Worm (Caenorhabditis elegans) whole organism, L1 larva: ENCODE data around the gene coh-3.

Experiments used
- C04F5.9 ChIP-seq: sonication (generic microtip); optimal IDR thresholded peaks from 2 replicates; lab custom pipeline; 2016; ENCODE audit warnings: missing genetic modification characterization, missing compliant biosample characterization
- C34B4.2 ChIP-seq: sonication (generic microtip); optimal IDR thresholded peaks from 2 replicates; lab custom pipeline; 2017; ENCODE audit warnings: mild to moderate bottlenecking, missing genetic modification characterization, missing compliant biosample characterization
- aha-1 ChIP-seq: fragments of 150-350 bp; optimal IDR thresholded peaks from 2 replicates; lab custom pipeline; 2014; ENCODE audit warnings: missing biosample characterization, missing genetic modification characterization
- blmp-1 ChIP-seq: fragments of 150-350 bp; optimal IDR thresholded peaks from 2 replicates; lab custom pipeline; 2014; ENCODE audit warnings: missing biosample characterization, missing genetic modification characterization
- ceh-8 ChIP-seq: fragments of 200-800 bp; sonication (Bioruptor generic); optimal IDR thresholded peaks from 2 replicates; lab custom pipeline; 2018; ENCODE audit warnings: mild to moderate bottlenecking, missing genetic modification characterization, moderate library complexity, missing compliant biosample characterization
- ceh-88 ChIP-seq: fragments of 200-800 bp; sonication (Bioruptor generic); IDR thresholded peaks from 2 replicates; pipeline ENCODE4 v1.3.6; 2022; ENCODE audit warnings: missing genetic modification characterization, missing compliant biosample characterization
- ceh-90 ChIP-seq: sonication (generic microtip); optimal IDR thresholded peaks from 2 replicates; lab custom pipeline; 2016; ENCODE audit warnings: missing genetic modification characterization, missing compliant biosample characterization
- dpl-1 ChIP-seq, 3 experiments: fragments of 150-350 bp in 2 of 3; sonication (generic microtip) in 1 of 3; optimal IDR thresholded peaks; 2 replicates each; lab custom pipeline; 2014 to 2017; ENCODE audit warnings: missing biosample characterization in 3 of 3, missing genetic modification characterization in 3 of 3, missing genetic modification reagents in 3 of 3
- efl-1 ChIP-seq, 4 experiments: fragments of 150-350 bp; optimal IDR thresholded peaks in 3 of 4; peaks in 1 of 4; 1 replicate in 1 of 4; 2 replicates in 3 of 4; lab custom pipeline; 2014; ENCODE audit warnings: missing biosample characterization in 2 of 4, missing genetic modification characterization in 2 of 4, missing genetic modification reagents in 2 of 4
- egl-13 ChIP-seq: sonication (generic microtip); optimal IDR thresholded peaks from 2 replicates; lab custom pipeline; 2016; ENCODE audit warnings: missing genotype, missing genetic modification reagents, missing genetic modification characterization, missing compliant biosample characterization
- egl-27 ChIP-seq, 2 experiments: fragments of 150-350 bp in 1 of 2; sonication (generic microtip); optimal IDR thresholded peaks; 3 replicates each; lab custom pipeline; 2017 to 2018; ENCODE audit warnings: missing biosample characterization in 2 of 2, missing genetic modification characterization in 2 of 2, missing genetic modification reagents in 2 of 2
- elt-2 ChIP-seq: sonication (generic microtip); optimal IDR thresholded peaks from 2 replicates; lab custom pipeline; 2016; ENCODE audit warnings: missing genetic modification characterization, mild to moderate bottlenecking, inconsistent platforms, missing compliant biosample characterization, missing genetic modification reagents
- elt-3 ChIP-seq, 6 experiments: fragments of 150-350 bp in 1 of 6; sonication (generic microtip); optimal IDR thresholded peaks; 2 replicates each; lab custom pipeline; 2017 to 2018; ENCODE audit warnings: missing biosample characterization in 6 of 6, missing genetic modification characterization in 6 of 6, inconsistent platforms in 1 of 6
- fkh-4 ChIP-seq: sonication (generic microtip); optimal IDR thresholded peaks from 2 replicates; lab custom pipeline; 2016; ENCODE audit warnings: missing compliant biosample characterization, missing genetic modification characterization, borderline replicate concordance
- hlh-4 ChIP-seq: sonication (generic microtip); optimal IDR thresholded peaks from 2 replicates; lab custom pipeline; 2016; ENCODE audit warnings: mild to moderate bottlenecking, missing genetic modification characterization, missing compliant biosample characterization
- irx-1 ChIP-seq: sonication (generic microtip); optimal IDR thresholded peaks from 2 replicates; lab custom pipeline; 2016; ENCODE audit warnings: missing genetic modification characterization, missing compliant biosample characterization
- isw-1 ChIP-seq: fragments of 200-800 bp; sonication (Bioruptor generic); IDR thresholded peaks from 2 replicates; pipeline ENCODE4 v1.3.6; 2022; ENCODE audit warnings: missing genetic modification characterization, missing compliant biosample characterization
- jun-1 ChIP-seq: fragments of 150-350 bp; optimal IDR thresholded peaks from 2 replicates; lab custom pipeline; 2014; ENCODE audit warnings: missing biosample characterization, missing genetic modification reagents, missing genetic modification characterization
- lin-14 ChIP-seq: fragments of 200-800 bp; sonication (Bioruptor generic); optimal IDR thresholded peaks from 2 replicates; lab custom pipeline; 2018; ENCODE audit warnings: mild to moderate bottlenecking, missing genetic modification characterization, moderate library complexity, missing compliant biosample characterization
- lin-35 ChIP-seq, 2 experiments: fragments of 150-350 bp; optimal IDR thresholded peaks; 2 replicates each; lab custom pipeline; 2014; ENCODE audit warnings: missing biosample characterization in 2 of 2, missing genetic modification characterization in 2 of 2, missing genetic modification reagents in 2 of 2
- lin-39 ChIP-seq: fragments of 150-350 bp; optimal IDR thresholded peaks from 2 replicates; lab custom pipeline; 2014; ENCODE audit warnings: missing biosample characterization, missing genetic modification reagents, missing genetic modification characterization
- lsy-2 ChIP-seq, 2 experiments: fragments of 150-350 bp; optimal IDR thresholded peaks; 2 replicates each; lab custom pipeline; 2014; ENCODE audit warnings: missing biosample characterization in 2 of 2, missing genetic modification characterization in 2 of 2
- mep-1 ChIP-seq: fragments of 150-350 bp; optimal IDR thresholded peaks from 2 replicates; lab custom pipeline; 2014; ENCODE audit warnings: missing biosample characterization, missing genetic modification characterization
- nhr-20 ChIP-seq: sonication (generic microtip); optimal IDR thresholded peaks from 2 replicates; lab custom pipeline; 2016; ENCODE audit warnings: mild to moderate bottlenecking, missing genetic modification characterization, missing compliant biosample characterization
- nhr-76 ChIP-seq: sonication (generic microtip); optimal IDR thresholded peaks from 2 replicates; lab custom pipeline; 2017; ENCODE audit warnings: missing biosample characterization, missing genetic modification characterization
- nhr-77 ChIP-seq: fragments of 150-350 bp; optimal IDR thresholded peaks from 2 replicates; lab custom pipeline; 2014; ENCODE audit warnings: missing biosample characterization, missing genetic modification characterization
- nhr-84 ChIP-seq: sonication (generic microtip); optimal IDR thresholded peaks from 2 replicates; lab custom pipeline; 2017; ENCODE audit warnings: missing biosample characterization, missing genetic modification characterization
- nhr-85 ChIP-seq: sonication (generic microtip); peaks from one replicate; lab custom pipeline; 2016; ENCODE audit warnings: missing genetic modification characterization, inconsistent platforms, missing compliant biosample characterization
- skn-1 ChIP-seq: fragments of 150-350 bp; optimal IDR thresholded peaks from 2 replicates; lab custom pipeline; 2014; ENCODE audit warnings: missing biosample characterization, missing genetic modification characterization
- snu-23 ChIP-seq: sonication (generic microtip); optimal IDR thresholded peaks from 2 replicates; lab custom pipeline; 2016; ENCODE audit warnings: missing genetic modification characterization, missing compliant biosample characterization
- sox-4 ChIP-seq: sonication (generic microtip); optimal IDR thresholded peaks from 2 replicates; lab custom pipeline; 2016; ENCODE audit warnings: missing genetic modification characterization, missing compliant biosample characterization
- sptf-1 ChIP-seq: fragments of 150-350 bp; optimal IDR thresholded peaks from 2 replicates; lab custom pipeline; 2014; ENCODE audit warnings: missing biosample characterization, missing genetic modification characterization
- zip-4 ChIP-seq: fragments of 200-800 bp; sonication (Bioruptor generic); optimal IDR thresholded peaks from 2 replicates; lab custom pipeline; 2018; ENCODE audit warnings: mild to moderate bottlenecking, missing genetic modification characterization, moderate library complexity, missing compliant biosample characterization
- ztf-11 ChIP-seq, 2 experiments: sonication (generic microtip); optimal IDR thresholded peaks; 2 replicates each; lab custom pipeline; 2016 to 2017; ENCODE audit warnings: missing genetic modification characterization in 2 of 2, missing biosample characterization in 1 of 2, missing compliant biosample characterization in 1 of 2

coh-3 gene

DNA sequence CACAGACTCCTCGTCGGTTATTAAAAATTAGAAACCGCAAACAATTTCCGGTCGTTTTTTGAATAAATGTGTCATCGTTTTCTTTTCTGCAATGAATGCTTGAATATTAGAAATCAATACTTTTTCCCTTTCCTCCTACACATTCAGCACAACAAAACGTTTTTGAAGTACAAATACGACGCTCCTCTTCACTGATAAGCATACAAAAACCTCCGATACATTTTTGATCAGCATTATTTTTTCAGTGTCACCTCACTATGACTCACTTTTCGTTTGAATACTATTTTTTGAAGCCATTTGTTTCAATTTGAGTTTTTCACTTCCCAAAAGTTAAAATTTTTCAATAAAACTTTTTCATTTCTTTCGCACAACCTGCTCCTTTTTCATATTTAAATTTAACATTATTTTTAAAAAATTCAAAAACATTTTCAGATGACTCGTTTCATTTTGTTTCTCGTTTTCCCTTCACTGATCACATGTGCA lies 25.5 kb downstream of the coh-3 start, which contains the start of gene R02D5.3:
Gene R02D5.3, plus strand, starts transcription at position 433 of the 483 bp plus-strand sequence.
- TF ChIP-seq sox-4 (tag; lab: Kevin White, UChicago) (no peak), zip-4 (GFP tag; lab: Kevin White, UChicago) (no peak), elt-2 (tag; lab: Kevin White, UChicago) (peak; percentile 34)

DNA sequence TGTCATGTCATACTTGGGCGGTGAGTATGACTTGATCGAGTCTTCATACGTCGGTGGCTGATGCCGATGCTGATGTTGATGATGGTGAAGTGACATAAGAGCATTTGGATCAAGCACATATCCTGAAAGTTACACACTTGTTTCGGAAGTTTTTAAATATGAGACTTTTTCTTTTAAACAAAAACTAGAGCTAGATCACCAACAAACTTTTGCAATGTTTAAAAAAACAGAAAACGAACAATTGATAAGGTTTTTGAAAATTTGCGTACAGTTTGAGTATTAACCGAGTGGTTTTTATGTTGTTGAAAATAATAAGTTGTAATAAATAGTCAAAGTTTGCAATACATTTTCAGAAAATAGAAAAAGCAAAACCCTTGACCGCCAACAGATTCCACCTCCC lies 27.4 kb downstream of the coh-3 start, which contains the start of gene R02D5.4:
Gene R02D5.4, minus strand, starts transcription at position 101 of the 400 bp plus-strand sequence.
- TF ChIP-seq aha-1 (tag; lab: Kevin White, UChicago): no peak

DNA sequence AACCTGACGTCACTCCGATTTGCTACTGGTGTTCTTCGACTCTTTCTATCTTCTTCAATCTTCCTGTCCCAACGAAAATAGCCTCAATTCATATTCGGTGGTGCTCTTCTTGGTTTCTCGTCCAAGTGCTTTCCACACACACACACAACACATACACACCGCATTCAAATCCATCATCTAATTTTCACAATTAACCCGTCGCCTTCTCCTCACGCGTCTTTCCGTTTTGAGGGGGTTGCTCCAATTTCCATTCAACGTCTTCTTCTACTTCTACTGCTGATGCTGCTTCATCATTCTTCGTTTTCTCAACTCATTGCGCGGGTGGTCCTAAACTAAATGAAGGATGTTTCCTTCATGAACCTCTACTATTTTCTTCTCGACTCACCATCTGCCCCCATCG lies 33.9 kb downstream of the coh-3 start:
- peak; percentile 25 for TF ChIP-seq lin-14 (GFP tag; lab: Kevin White, UChicago)
- TF ChIP-seq elt-3 (tag; optimal IDR thresholded peaks at IDR 0.05; lab: Kevin White, UChicago): no peak
- TF ChIP-seq nhr-76: no peak

DNA sequence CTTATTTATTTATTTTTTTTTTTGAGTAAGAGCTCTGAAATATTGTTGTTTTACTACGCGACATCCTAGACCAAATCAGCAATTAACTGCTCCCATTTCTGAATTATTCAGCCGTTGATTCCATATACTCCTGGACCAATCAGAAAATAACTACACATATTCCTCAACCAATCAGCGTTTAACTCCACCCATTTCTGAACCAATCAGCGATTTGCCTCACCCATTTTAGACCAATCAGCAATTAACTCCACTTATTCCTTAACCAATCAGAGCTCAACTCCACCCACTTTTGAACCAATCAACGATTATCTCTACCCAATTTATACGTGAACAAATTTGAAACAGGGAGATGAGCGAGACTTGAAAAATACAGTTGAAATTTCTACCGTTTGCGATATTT lies 36.4 kb downstream of the coh-3 start:
- no peak for TF ChIP-seq nhr-77

DNA sequence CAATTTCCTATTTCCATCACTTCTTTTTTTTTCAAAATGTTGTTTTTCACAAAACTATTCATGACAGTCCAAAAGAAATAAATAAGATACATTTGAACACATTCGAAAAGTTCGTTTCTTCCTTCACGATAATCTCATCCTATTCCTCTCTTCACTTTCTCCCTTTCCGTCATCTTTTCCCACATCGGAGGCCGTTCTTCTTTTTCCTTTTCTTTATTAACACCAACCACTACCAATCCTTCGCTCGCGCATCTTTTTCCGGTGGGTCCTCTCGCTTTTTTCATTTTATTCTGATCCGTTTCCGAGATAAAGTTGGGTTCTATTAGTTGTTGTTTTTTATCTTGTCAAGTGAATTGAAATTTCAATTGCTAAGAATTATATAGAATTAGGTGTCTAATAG lies 38.3 kb downstream of the coh-3 start:
- TF ChIP-seq irx-1 (tag; lab: Kevin White, UChicago) (no peak), lin-14 (GFP tag; lab: Kevin White, UChicago) (peak; percentile 51), elt-2 (tag; lab: Kevin White, UChicago) (no peak), blmp-1 (tag; lab: Kevin White, UChicago) (peak; percentile 94)
- TF ChIP-seq, all 84 proteins: peak for 2

DNA sequence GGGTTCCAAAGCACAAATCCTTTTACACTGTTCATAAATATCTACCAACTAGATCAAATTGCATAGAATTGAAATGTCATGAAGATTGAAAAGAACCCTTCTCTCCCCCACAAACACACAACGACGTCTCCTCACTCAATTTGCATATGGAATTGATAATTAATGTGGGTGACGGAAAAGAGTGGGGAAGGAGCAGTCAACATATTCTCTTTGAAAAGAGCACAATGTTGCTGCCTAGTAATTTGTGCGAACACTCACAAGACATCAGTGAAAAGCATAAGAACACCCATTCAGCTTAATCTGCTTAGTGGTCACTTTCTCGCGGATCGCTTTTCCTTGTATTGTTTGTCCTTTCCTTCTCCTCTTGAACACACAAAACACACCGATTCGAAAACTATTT lies 39.2 kb downstream of the coh-3 start:
- TF ChIP-seq C34B4.2 (tag; lab: Kevin White, UChicago): no peak
- peak; percentile 34 for TF ChIP-seq nhr-85
- TF ChIP-seq, all 84 proteins: peak for 1

DNA sequence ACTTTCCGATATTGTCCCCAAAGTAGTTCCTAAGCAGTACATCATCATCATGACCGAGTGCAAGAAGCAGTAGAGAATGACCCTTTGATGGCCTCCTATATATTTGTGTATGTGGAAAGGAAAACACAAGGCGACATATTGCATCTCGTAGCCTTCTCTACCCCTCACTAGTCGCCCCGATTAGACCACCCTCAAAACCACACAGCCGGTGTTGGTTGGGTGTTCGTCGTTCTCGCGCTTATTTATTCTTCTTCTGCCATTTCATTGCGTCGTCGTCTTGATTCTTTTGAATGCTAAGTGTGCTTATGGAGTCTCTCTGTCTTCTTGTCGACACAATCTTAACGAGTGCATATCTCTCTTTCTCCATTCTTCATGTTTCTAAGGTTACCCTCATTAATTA lies 41.0 kb downstream of the coh-3 start:
- no peak for TF ChIP-seq ceh-90 (tag; lab: Kevin White, UChicago)
- no peak for TF ChIP-seq efl-1 (optimal IDR thresholded peaks at IDR 0.05; lab: Kevin White, UChicago)
- TF ChIP-seq efl-1 (GFP tag; optimal IDR thresholded peaks at IDR 0.05 in 1 of 2; lab: Kevin White, UChicago): peak in 1 of 2 experiments; percentile 50
- no peak for TF ChIP-seq ceh-8 (GFP tag; lab: Kevin White, UChicago)
- TF ChIP-seq isw-1 (GFP tag; lab: Robert Waterston, UW): no peak
- no peak for TF ChIP-seq jun-1 (tag; lab: Kevin White, UChicago)
- TF ChIP-seq egl-13: no peak
- TF ChIP-seq blmp-1 (tag; lab: Kevin White, UChicago): peak; percentile 2
- TF ChIP-seq fkh-4 (tag; lab: Kevin White, UChicago): no peak
- TF ChIP-seq dpl-1 (GFP tag; optimal IDR thresholded peaks at IDR 0.05; lab: Kevin White, UChicago): no peak
- TF ChIP-seq C04F5.9: no peak
- TF ChIP-seq aha-1 (tag; lab: Kevin White, UChicago): no peak
- TF ChIP-seq sptf-1 (tag; lab: Kevin White, UChicago): no peak
- no peak for TF ChIP-seq skn-1 (tag; lab: Kevin White, UChicago)
- TF ChIP-seq snu-23: no peak

DNA sequence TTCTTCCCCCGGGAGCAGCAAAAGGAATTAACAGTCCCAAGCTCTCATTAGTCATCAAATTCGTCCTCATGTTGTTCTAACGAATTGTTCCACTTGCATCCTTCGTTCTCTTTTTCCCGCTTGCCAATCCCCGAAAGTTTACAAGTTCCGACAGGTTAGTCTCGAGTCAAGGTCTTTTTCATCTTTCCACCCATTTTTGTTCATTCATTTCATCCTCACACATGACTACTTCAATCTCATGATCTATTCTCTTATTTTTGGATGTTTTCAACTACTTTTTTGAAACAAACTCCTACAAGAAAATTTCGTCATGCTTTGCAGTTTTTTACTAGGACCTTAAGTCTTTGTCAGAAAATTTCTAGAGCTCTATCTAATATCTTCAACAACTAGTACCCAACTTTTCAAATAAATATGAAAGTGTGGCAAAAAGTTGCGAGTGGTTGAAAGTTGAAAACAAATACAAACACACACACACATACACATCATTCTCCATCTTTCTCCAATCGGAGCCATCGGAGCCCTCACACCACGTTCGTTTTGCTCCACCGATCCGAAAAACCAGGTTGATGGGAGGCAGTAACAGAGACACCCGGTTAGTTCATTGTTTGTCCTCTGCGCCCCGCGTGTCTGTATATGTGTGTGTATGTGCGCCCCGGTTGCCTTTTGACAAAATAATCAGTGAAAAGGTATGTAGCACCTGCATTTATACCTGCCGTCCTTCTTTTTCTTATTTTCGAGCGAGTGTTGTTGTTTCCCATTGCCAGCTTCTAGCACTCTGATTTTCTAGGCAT lies 42.0 kb downstream of the coh-3 start:
- no peak for TF ChIP-seq ztf-11 (tag; optimal IDR thresholded peaks at IDR 0.05; lab: Kevin White, UChicago)
- peak; percentile 45 for TF ChIP-seq mep-1 (tag; lab: Kevin White, UChicago)
- peak; percentile 44 for TF ChIP-seq blmp-1 (tag; lab: Kevin White, UChicago)
- no peak for TF ChIP-seq egl-27 (tag; optimal IDR thresholded peaks at IDR 0.05; lab: Kevin White, UChicago)
- TF ChIP-seq nhr-20 (tag; lab: Kevin White, UChicago): peak; percentile 39
- peak in 1 of 2 experiments; percentile 46 for TF ChIP-seq lin-35 (GFP tag; optimal IDR thresholded peaks at IDR 0.05; lab: Kevin White, UChicago)
- no peak for TF ChIP-seq lin-39 (tag; lab: Kevin White, UChicago)
- TF ChIP-seq nhr-85: peak; percentile 83
- no peak for TF ChIP-seq efl-1 (optimal IDR thresholded peaks at IDR 0.05; lab: Kevin White, UChicago)
- peak in 1 of 2 experiments; percentile 91 for TF ChIP-seq efl-1 (GFP tag; optimal IDR thresholded peaks at IDR 0.05 in 1 of 2; lab: Kevin White, UChicago)
- TF ChIP-seq snu-23: peak; percentile 17
- peak in 2 of 6 experiments; percentile 47 to 65 for TF ChIP-seq elt-3 (tag; optimal IDR thresholded peaks at IDR 0.05; lab: Kevin White, UChicago)
- peak in 1 of 2 experiments; percentile 22 for TF ChIP-seq lsy-2 (tag; optimal IDR thresholded peaks at IDR 0.05; lab: Kevin White, UChicago)
- TF ChIP-seq nhr-84: no peak
- no peak for TF ChIP-seq hlh-4
- TF ChIP-seq zip-4 (GFP tag; lab: Kevin White, UChicago): no peak
- TF ChIP-seq ceh-88 (GFP tag; lab: Robert Waterston, UW): no peak
- TF ChIP-seq skn-1 (tag; lab: Kevin White, UChicago): peak; percentile 42
